Fruit fly (Drosophila melanogaster): ENCODE data around the gene Cbs.

dm6 chrX:21044278-21044830, 584 bp upstream of the Cbs start:
- TF ChIP-seq Hnf4 (GFP tag; optimal IDR thresholded peaks at IDR 0.05) (no peak), N (GFP tag; optimal IDR thresholded peaks at IDR 0.05) (no peak), Hr78 (GFP tag; optimal IDR thresholded peaks at IDR 0.05) (no peak), Sp1 (GFP tag; optimal IDR thresholded peaks at IDR 0.05) (no peak), Myc (optimal IDR thresholded peaks at IDR 0.05) (no peak), HLH106 (tag; optimal IDR thresholded peaks at IDR 0.05) (peak; percentile 30), OdsH (GFP tag; optimal IDR thresholded peaks at IDR 0.05) (peak; percentile 26), usp (GFP tag; optimal IDR thresholded peaks at IDR 0.05) (no peak), tai (GFP tag; optimal IDR thresholded peaks at IDR 0.05) (no peak), psq (GFP tag; optimal IDR thresholded peaks at IDR 0.05) (peak; percentile 12), Abd-B (GFP tag; optimal IDR thresholded peaks at IDR 0.05) (no peak), h (GFP tag; optimal IDR thresholded peaks at IDR 0.05) (peak; percentile 62)

Data from whole organism, wandering third instar larva.